Worm (Caenorhabditis elegans) whole organism, midembryonic: ENCODE measurements around the gene srt-17.

Experiments used
- T22C8.4 ChIP-seq: fragments of 200-800 bp; sonication (Bioruptor generic); IDR thresholded peaks from 2 replicates; pipeline ENCODE4 v1.3.6; 2022; ENCODE audit warnings: missing genetic modification characterization, missing compliant biosample characterization
- cog-1 ChIP-seq: sonication (generic microtip); optimal IDR thresholded peaks from 2 replicates; lab custom pipeline; 2016; ENCODE audit warnings: missing genetic modification characterization, missing compliant biosample characterization
- flt-1 ChIP-seq: fragments of 200-800 bp; sonication (Bioruptor generic); IDR thresholded peaks from 2 replicates; pipeline ENCODE4 v1.3.6; 2022; ENCODE audit warnings: missing genetic modification characterization, missing compliant biosample characterization
- klf-2 ChIP-seq: fragments of 200-800 bp; sonication (Bioruptor generic); conservative IDR thresholded peaks from 2 replicates; pipeline ENCODE4 v1.3.6; 2022; ENCODE audit warnings: missing genetic modification reagents, missing genetic modification characterization, missing compliant biosample characterization
- ref-1 ChIP-seq: fragments of 200-800 bp; sonication (Bioruptor generic); conservative IDR thresholded peaks from 2 replicates; pipeline ENCODE4 v1.3.6; 2022; ENCODE audit warnings: missing genetic modification reagents, missing genetic modification characterization, missing compliant biosample characterization

- no peak for TF ChIP-seq ref-1 (GFP tag; lab: Robert Waterston, UW)
- no peak for TF ChIP-seq klf-2 (GFP tag; lab: Robert Waterston, UW)
- no peak for TF ChIP-seq T22C8.4
- TF ChIP-seq cog-1 (tag; lab: Kevin White, UChicago) = no peak
- no peak for TF ChIP-seq flt-1 (GFP tag; lab: Robert Waterston, UW)
These were observed 28.1 kb upstream of the srt-17 start, which contains the start of gene srj-5 for ce11 chrV:652940-653339.
